Worm (Caenorhabditis elegans) whole organism, midembryonic: ENCODE measurements around the gene fax-1.

Source experiments
- T22C8.4 ChIP-seq: fragments of 200-800 bp; sonication (Bioruptor generic); IDR thresholded peaks from 2 replicates; pipeline ENCODE4 v1.3.6; 2022; ENCODE audit warnings: missing genetic modification characterization, missing compliant biosample characterization
- cog-1 ChIP-seq: sonication (generic microtip); optimal IDR thresholded peaks from 2 replicates; lab custom pipeline; 2016; ENCODE audit warnings: missing genetic modification characterization, missing compliant biosample characterization
- flt-1 ChIP-seq: fragments of 200-800 bp; sonication (Bioruptor generic); IDR thresholded peaks from 2 replicates; pipeline ENCODE4 v1.3.6; 2022; ENCODE audit warnings: missing genetic modification characterization, missing compliant biosample characterization
- klf-2 ChIP-seq: fragments of 200-800 bp; sonication (Bioruptor generic); conservative IDR thresholded peaks from 2 replicates; pipeline ENCODE4 v1.3.6; 2022; ENCODE audit warnings: missing genetic modification reagents, missing genetic modification characterization, missing compliant biosample characterization
- med-1 ChIP-seq: sonication (generic microtip); optimal IDR thresholded peaks from 2 replicates; lab custom pipeline; 2017; ENCODE audit warnings: missing genetic modification characterization, mild to moderate bottlenecking, missing compliant biosample characterization, antibody characterized with exemption, missing genetic modification reagents; ENCODE audit not compliant: insufficient read depth
- ref-1 ChIP-seq: fragments of 200-800 bp; sonication (Bioruptor generic); conservative IDR thresholded peaks from 2 replicates; pipeline ENCODE4 v1.3.6; 2022; ENCODE audit warnings: missing genetic modification reagents, missing genetic modification characterization, missing compliant biosample characterization
- ztf-23 ChIP-seq: fragments of 200-800 bp; sonication (Bioruptor generic); IDR thresholded peaks from 2 replicates; pipeline ENCODE4 v1.3.6; 2022; ENCODE audit warnings: missing genetic modification reagents, missing genetic modification characterization, missing compliant biosample characterization
- ztf-29 ChIP-seq: fragments of 200-800 bp; sonication (Bioruptor generic); IDR thresholded peaks from 2 replicates; pipeline ENCODE4 v1.3.6; 2022; ENCODE audit warnings: missing genetic modification reagents, missing genetic modification characterization, missing compliant biosample characterization

DNA sequence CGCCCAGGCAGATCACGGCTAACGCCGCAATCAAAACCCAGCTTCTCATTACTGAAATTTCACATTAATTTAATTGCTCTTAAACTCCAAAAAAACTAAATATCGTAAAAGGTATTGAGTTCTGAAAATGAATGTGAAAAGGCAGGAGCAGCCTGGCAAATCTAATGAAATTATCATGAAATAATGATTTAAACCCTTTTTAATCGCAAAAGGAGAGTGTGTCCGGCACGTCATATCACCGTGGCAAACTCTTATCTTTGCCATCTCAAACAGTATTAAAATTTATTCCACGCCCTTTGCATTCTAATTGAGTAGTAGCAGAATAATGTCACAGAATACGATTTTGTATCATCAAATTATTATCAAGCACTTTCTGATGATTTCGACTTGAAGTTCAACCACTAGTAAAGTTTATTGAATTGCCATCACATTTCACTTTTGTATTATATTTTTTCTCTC, 36.2 kb upstream of the fax-1 start, which contains the start of gene F28B4.3:
- TF ChIP-seq med-1 (GFP tag; lab: Kevin White, UChicago) (no peak), flt-1 (GFP tag; lab: Robert Waterston, UW) (no peak), ztf-23 (GFP tag; lab: Robert Waterston, UW) (no peak), cog-1 (no peak), klf-2 (GFP tag; lab: Robert Waterston, UW) (no peak), ref-1 (GFP tag; lab: Robert Waterston, UW) (no peak), T22C8.4 (GFP tag; lab: Robert Waterston, UW) (no peak), ztf-29 (GFP tag; lab: Robert Waterston, UW) (no peak)
